Fruit fly (Drosophila melanogaster): ENCODE data around the gene CG7632.
A peak's percentile ranks its signal among the peaks of the same experiment; 100 is the strongest.

Gene CG7632

DNA sequence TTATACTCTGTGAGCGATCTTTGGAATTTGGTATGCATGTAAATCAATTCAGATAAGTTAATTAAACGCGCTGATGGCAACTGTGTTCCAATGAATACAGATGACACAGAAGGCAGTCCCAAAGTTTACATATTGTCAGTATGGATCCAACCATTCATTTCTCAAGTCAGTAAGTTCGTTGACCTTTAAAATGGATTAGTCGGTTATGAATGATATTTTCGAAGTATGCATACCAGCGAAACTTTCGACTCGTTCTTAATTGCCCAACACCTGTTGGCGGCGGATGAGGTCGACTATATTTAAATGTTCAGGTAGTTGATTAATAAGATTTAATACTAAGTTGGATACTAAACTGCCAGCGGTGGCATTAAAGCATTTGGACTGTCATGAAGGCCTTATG lies 14.2 kb upstream of the CG7632 start:
- peak; percentile 23 for TF ChIP-seq oc (tag; optimal IDR thresholded peaks at IDR 0.05)
- TF ChIP-seq CG34224 (GFP tag; IDR thresholded peaks at IDR 0.05; ENCODE audit: partially characterized antibody): no peak
- TF ChIP-seq gro (GFP tag; optimal IDR thresholded peaks at IDR 0.05): peak; percentile 10
- peak; percentile 81 for TF ChIP-seq sd (tag; optimal IDR thresholded peaks at IDR 0.05)
- peak; percentile 6 for TF ChIP-seq CG12769 (tag; optimal IDR thresholded peaks at IDR 0.05)
- no peak for TF ChIP-seq Lhr (GFP tag; optimal IDR thresholded peaks at IDR 0.05)
- TF ChIP-seq Sry-β (GFP tag; optimal IDR thresholded peaks at IDR 0.05): no peak
- TF ChIP-seq CG3281 (GFP tag; optimal IDR thresholded peaks at IDR 0.05): no peak
- TF ChIP-seq cad (GFP tag; optimal IDR thresholded peaks at IDR 0.05): no peak

DNA sequence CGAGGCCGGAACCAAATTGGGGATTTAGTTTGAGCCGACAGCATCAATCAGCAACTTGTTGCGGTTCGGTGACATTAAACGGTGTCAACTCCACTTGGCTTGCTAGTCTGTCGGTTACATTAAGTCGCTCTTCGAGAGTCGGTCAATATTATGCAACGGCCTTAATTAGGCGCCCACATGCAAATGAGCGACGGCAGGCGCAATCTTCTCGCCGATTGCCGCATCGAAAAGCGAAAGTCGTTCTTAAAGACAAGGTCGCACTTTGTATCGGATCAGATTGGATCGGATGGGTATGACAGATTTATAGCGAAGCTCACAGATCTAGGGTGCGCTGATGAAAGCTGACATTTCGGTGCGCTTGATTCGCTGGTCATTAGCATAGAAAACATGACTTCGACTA lies 13.4 kb upstream of the CG7632 start:
- no peak for TF ChIP-seq CG17385 (GFP tag; optimal IDR thresholded peaks at IDR 0.05)
- no peak for TF ChIP-seq Hmx (GFP tag; optimal IDR thresholded peaks at IDR 0.05)
- TF ChIP-seq chinmo (GFP tag; IDR thresholded peaks at IDR 0.05; ENCODE audit: partially characterized antibody): 0 out of 4 replicates have a peak, but pooled peaks have one; percentile 35
- no peak for TF ChIP-seq pb (GFP tag; optimal IDR thresholded peaks at IDR 0.05)
- no peak for TF ChIP-seq kah (GFP tag; optimal IDR thresholded peaks at IDR 0.05)
- no peak for TF ChIP-seq CG2875 (GFP tag; optimal IDR thresholded peaks at IDR 0.05)
- no peak for TF ChIP-seq slp2 (GFP tag; optimal IDR thresholded peaks at IDR 0.05)
- TF ChIP-seq CG31388 (GFP tag; optimal IDR thresholded peaks at IDR 0.05): no peak
- no peak for TF ChIP-seq CG16813 (GFP tag; IDR thresholded peaks at IDR 0.05; ENCODE audit: partially characterized antibody)
- no peak for TF ChIP-seq MBD-R2 (GFP tag; IDR thresholded peaks at IDR 0.05)
- TF ChIP-seq grn (GFP tag; optimal IDR thresholded peaks at IDR 0.05): no peak
- TF ChIP-seq HHEX (GFP tag; optimal IDR thresholded peaks at IDR 0.05): no peak
- TF ChIP-seq tgo (GFP tag; IDR thresholded peaks at IDR 0.05): no peak
- peak; percentile 64 for TF ChIP-seq Awh (GFP tag; IDR thresholded peaks at IDR 0.05)
- TF ChIP-seq Ssrp (tag; optimal IDR thresholded peaks at IDR 0.05): no peak
- TF ChIP-seq Blimp-1 (GFP tag; optimal IDR thresholded peaks at IDR 0.05): peak; percentile 85
- TF ChIP-seq tin (GFP tag; optimal IDR thresholded peaks at IDR 0.05): no peak
- TF ChIP-seq odd (GFP tag; optimal IDR thresholded peaks at IDR 0.05): no peak
- TF ChIP-seq CG10321 (GFP tag; IDR thresholded peaks at IDR 0.05): no peak
- TF ChIP-seq CG3847 (GFP tag; IDR thresholded peaks at IDR 0.05): no peak
- TF ChIP-seq sr (GFP tag; IDR thresholded peaks at IDR 0.05): 0 out of 3 replicates have a peak, but pooled peaks have one; percentile 9
- no peak for TF ChIP-seq Stat92E (GFP tag; optimal IDR thresholded peaks at IDR 0.05)
- TF ChIP-seq Pdp1 (GFP tag; optimal IDR thresholded peaks at IDR 0.05): peak in 1 of 2 experiments; percentile 20
- TF ChIP-seq repo (GFP tag; optimal IDR thresholded peaks at IDR 0.05): no peak
- no peak for TF ChIP-seq vvl (GFP tag; IDR thresholded peaks at IDR 0.05)
- TF ChIP-seq CG6175 (GFP tag; IDR thresholded peaks at IDR 0.05): no peak
- TF ChIP-seq br (optimal IDR thresholded peaks at IDR 0.05): no peak
- no peak for TF ChIP-seq CG7928 (GFP tag; optimal IDR thresholded peaks at IDR 0.05)
- no peak for TF ChIP-seq dimm (GFP tag; IDR thresholded peaks at IDR 0.05)
- no peak for TF ChIP-seq CG10431 (GFP tag; optimal IDR thresholded peaks at IDR 0.05)
- no peak for TF ChIP-seq CG15073 (GFP tag; optimal IDR thresholded peaks at IDR 0.05)

DNA sequence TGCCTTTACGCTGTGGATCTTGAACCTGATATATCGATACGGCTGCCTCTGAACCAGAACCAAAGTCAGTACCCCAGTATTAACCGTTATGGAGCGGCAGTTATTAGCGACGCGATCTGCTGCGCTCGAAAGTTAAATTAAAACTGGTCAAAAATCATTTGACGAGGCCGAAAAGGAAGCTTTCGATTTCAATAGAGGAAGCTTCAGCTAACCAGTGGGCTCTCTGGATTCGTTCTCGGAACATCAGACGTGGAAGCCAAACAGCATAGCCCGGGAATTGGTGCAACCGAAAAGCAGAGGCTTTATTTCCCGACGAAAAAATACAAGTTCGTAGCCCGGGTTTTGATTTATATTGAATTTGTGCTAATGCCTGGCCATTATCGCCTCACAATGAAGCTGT lies 11.8 kb upstream of the CG7632 start, which contains the start of gene Cpr78Ca:
Cpr78Ca (minus strand) TSS at position 101 of the 400 bp plus-strand sequence.
- TF ChIP-seq CG17612 (GFP tag; IDR thresholded peaks at IDR 0.05): no peak
- TF ChIP-seq Usf (GFP tag; optimal IDR thresholded peaks at IDR 0.05): no peak
- TF ChIP-seq cg (GFP tag; optimal IDR thresholded peaks at IDR 0.05): no peak
- TF ChIP-seq Hr51 (GFP tag; optimal IDR thresholded peaks at IDR 0.05): no peak
- no peak for TF ChIP-seq CG13894 (tag; optimal IDR thresholded peaks at IDR 0.05)
- TF ChIP-seq CTCF (GFP tag; optimal IDR thresholded peaks at IDR 0.05): no peak
- TF ChIP-seq Dad (GFP tag; optimal IDR thresholded peaks at IDR 0.05): no peak
